Fruit fly (Drosophila melanogaster) whole organism, embryonic: ENCODE measurements around the gene SkpE.

Experiments
- Bdp1 ChIP-seq: fragments of 200-800 bp; sonication (Bioruptor generic); optimal IDR thresholded peaks from 3 replicates; lab custom pipeline; 2016; ENCODE audit warnings: missing biosample characterization, missing genetic modification characterization
- CG10321 ChIP-seq: fragments of 200-800 bp; sonication (Bioruptor generic); IDR thresholded peaks from 2 replicates; pipeline ENCODE4 v1.3.6; 2022; ENCODE audit warnings: missing biosample characterization, missing genetic modification characterization
- CG10462 ChIP-seq: fragments of 200-800 bp; sonication (Bioruptor generic); optimal IDR thresholded peaks from 2 replicates; lab custom pipeline; 2016; ENCODE audit warnings: missing biosample characterization, missing genetic modification characterization
- CG10543 ChIP-seq: fragments of 200-800 bp; sonication (Bioruptor generic); optimal IDR thresholded peaks from 3 replicates; lab custom pipeline; 2017; ENCODE audit warnings: missing biosample characterization, mild to moderate bottlenecking, missing genetic modification characterization, moderate library complexity
- CG11093 ChIP-seq: fragments of 200-800 bp; sonication (Bioruptor generic); IDR thresholded peaks from 3 replicates; pipeline ENCODE4 v1.3.6; 2022; ENCODE audit warnings: missing biosample characterization, missing genetic modification characterization
- CG11560 ChIP-seq: fragments of 200-800 bp; sonication (Bioruptor generic); IDR thresholded peaks from 3 replicates; pipeline ENCODE4 v1.3.6; 2022; ENCODE audit warnings: missing biosample characterization, missing genetic modification characterization
- CG12299 ChIP-seq: fragments of 200-800 bp; sonication (Bioruptor generic); optimal IDR thresholded peaks from 2 replicates; lab custom pipeline; 2018; ENCODE audit warnings: missing biosample characterization, mild to moderate bottlenecking, missing genetic modification characterization
- CG12942 ChIP-seq: fragments of 200-800 bp; sonication (Bioruptor generic); optimal IDR thresholded peaks from 3 replicates; lab custom pipeline; 2016; ENCODE audit warnings: missing biosample characterization, missing genetic modification characterization
- CG13624 ChIP-seq: fragments of 200-800 bp; sonication (Bioruptor generic); optimal IDR thresholded peaks from 2 replicates; lab custom pipeline; 2016; ENCODE audit warnings: missing biosample characterization, missing genetic modification characterization
- CG15011 ChIP-seq: fragments of 200-800 bp; sonication (Bioruptor generic); optimal IDR thresholded peaks from 3 replicates; lab custom pipeline; 2018; ENCODE audit warnings: missing biosample characterization, mild to moderate bottlenecking, missing genetic modification characterization
- CG15269 ChIP-seq: fragments of 200-800 bp; sonication (Bioruptor generic); optimal IDR thresholded peaks from 2 replicates; lab custom pipeline; 2018; ENCODE audit warnings: missing biosample characterization, mild to moderate bottlenecking, missing genetic modification characterization, moderate library complexity
- CG1602 ChIP-seq: fragments of 200-800 bp; sonication (Bioruptor generic); optimal IDR thresholded peaks from 3 replicates; lab custom pipeline; 2016; ENCODE audit warnings: missing biosample characterization, missing genetic modification characterization
- CG16779 ChIP-seq: fragments of 200-800 bp; sonication (Bioruptor generic); IDR thresholded peaks from 2 replicates; pipeline ENCODE4 v1.3.6; 2022; ENCODE audit warnings: missing biosample characterization, missing genetic modification characterization
- CG17361 ChIP-seq: fragments of 200-800 bp; sonication (Bioruptor generic); IDR thresholded peaks from 3 replicates; pipeline ENCODE4 v1.3.6; 2022; ENCODE audit warnings: missing biosample characterization, missing genetic modification characterization
- CG17612 ChIP-seq: fragments of 200-800 bp; sonication (Bioruptor generic); IDR thresholded peaks from 2 replicates; pipeline ENCODE4 v1.3.6; 2022; ENCODE audit warnings: missing biosample characterization, missing genetic modification characterization
- CG18011 ChIP-seq: fragments of 200-800 bp; sonication (Bioruptor generic); optimal IDR thresholded peaks from 2 replicates; lab custom pipeline; 2017; ENCODE audit warnings: missing biosample characterization, missing genetic modification characterization, mild to moderate bottlenecking, moderate library complexity, missing genotype
- CG31365 ChIP-seq: fragments of 200-800 bp; sonication (Bioruptor generic); optimal IDR thresholded peaks from 2 replicates; lab custom pipeline; 2018; ENCODE audit warnings: missing biosample characterization, mild to moderate bottlenecking, missing genetic modification characterization
- CG32532 ChIP-seq: fragments of 200-800 bp; sonication (Bioruptor generic); IDR thresholded peaks from 2 replicates; pipeline ENCODE4 v1.3.6; 2022; ENCODE audit warnings: missing biosample characterization, missing genetic modification characterization
- CG3281 ChIP-seq: fragments of 200-800 bp; sonication (Bioruptor generic); optimal IDR thresholded peaks from 3 replicates; lab custom pipeline; 2017; ENCODE audit warnings: missing biosample characterization, mild to moderate bottlenecking, missing genetic modification characterization
- CG33213 ChIP-seq: fragments of 200-800 bp; sonication (Bioruptor generic); optimal IDR thresholded peaks from 3 replicates; lab custom pipeline; 2016; ENCODE audit warnings: missing biosample characterization, missing genetic modification characterization
- CG3726 ChIP-seq: fragments of 200-800 bp; sonication (Bioruptor generic); IDR thresholded peaks from 3 replicates; pipeline ENCODE4, ENCODE4 v1.3.6; 2022; ENCODE audit warnings: missing biosample characterization, missing genetic modification characterization
- CG4820 ChIP-seq: fragments of 200-800 bp; sonication (Bioruptor generic); optimal IDR thresholded peaks from 3 replicates; lab custom pipeline; 2016; ENCODE audit warnings: missing biosample characterization, missing genetic modification characterization
- CG6689 ChIP-seq: fragments of 200-800 bp; sonication (Bioruptor generic); IDR thresholded peaks from 2 replicates; pipeline ENCODE4 v1.3.6; 2022; ENCODE audit warnings: missing biosample characterization, missing genetic modification characterization
- CG7745 ChIP-seq: fragments of 200-800 bp; sonication (Bioruptor generic); optimal IDR thresholded peaks from 2 replicates; lab custom pipeline; 2018; ENCODE audit warnings: missing biosample characterization, mild to moderate bottlenecking, missing genetic modification characterization, moderate library complexity
- CG7786 ChIP-seq: fragments of 200-800 bp; sonication (Bioruptor generic); optimal IDR thresholded peaks from 2 replicates; lab custom pipeline; 2016; ENCODE audit warnings: missing biosample characterization, missing genetic modification characterization
- CG7987 ChIP-seq: fragments of 200-800 bp; sonication (Bioruptor generic); optimal IDR thresholded peaks from 2 replicates; lab custom pipeline; 2018; ENCODE audit warnings: missing biosample characterization, mild to moderate bottlenecking, missing genetic modification characterization, moderate library complexity
- CG9797 ChIP-seq: fragments of 200-800 bp; sonication (Bioruptor generic); optimal IDR thresholded peaks from 3 replicates; lab custom pipeline; 2018; ENCODE audit warnings: missing biosample characterization, mild to moderate bottlenecking, missing genetic modification characterization
- CG9876 ChIP-seq: fragments of 200-800 bp; sonication (Bioruptor generic); optimal IDR thresholded peaks from 2 replicates; lab custom pipeline; 2016; ENCODE audit warnings: missing biosample characterization, missing genetic modification characterization
- D19A ChIP-seq: fragments of 200-800 bp; optimal IDR thresholded peaks from 3 replicates; lab custom pipeline; 2019; ENCODE audit warnings: missing biosample characterization, mild to moderate bottlenecking, missing genetic modification characterization, moderate library complexity
- Dek ChIP-seq: fragments of 200-800 bp; sonication (Bioruptor generic); optimal IDR thresholded peaks from 3 replicates; lab custom pipeline; 2019; ENCODE audit warnings: missing biosample characterization, mild to moderate bottlenecking, missing genetic modification characterization, moderate library complexity
- Fer3 ChIP-seq: fragments of 200-800 bp; sonication (Bioruptor generic); optimal IDR thresholded peaks from 2 replicates; lab custom pipeline; 2018; ENCODE audit warnings: missing biosample characterization, mild to moderate bottlenecking, missing genetic modification characterization, moderate library complexity
- HLH3B ChIP-seq: fragments of 200-800 bp; sonication (Bioruptor generic); IDR thresholded peaks from 2 replicates; pipeline ENCODE4 v1.3.6; 2022; ENCODE audit warnings: missing biosample characterization, missing genetic modification characterization
- HLH54F ChIP-seq: fragments of 200-800 bp; sonication (Bioruptor generic); optimal IDR thresholded peaks from 3 replicates; lab custom pipeline; 2016; ENCODE audit warnings: missing biosample characterization, missing genetic modification characterization
- Max ChIP-seq: fragments of 200-800 bp; sonication (Bioruptor generic); optimal IDR thresholded peaks from 2 replicates; lab custom pipeline; 2016; ENCODE audit warnings: missing biosample characterization, mild to moderate bottlenecking, missing genetic modification characterization
- Neu2 ChIP-seq: fragments of 200-800 bp; sonication (Bioruptor generic); optimal IDR thresholded peaks from 3 replicates; lab custom pipeline; 2016; ENCODE audit warnings: missing biosample characterization, missing genetic modification characterization, borderline replicate concordance
- ab ChIP-seq: fragments of 200-800 bp; sonication (Bioruptor generic); optimal IDR thresholded peaks from 2 replicates; lab custom pipeline; 2016; ENCODE audit warnings: missing biosample characterization, missing genetic modification characterization
- ase ChIP-seq: fragments of 200-800 bp; sonication (Bioruptor generic); IDR thresholded peaks from 3 replicates; pipeline ENCODE4 v1.3.6; 2022; ENCODE audit warnings: missing biosample characterization, missing genetic modification characterization
- br ChIP-seq: fragments of >200 bp; optimal IDR thresholded peaks from 2 replicates; lab custom pipeline; 2017
- caup ChIP-seq: fragments of 200-800 bp; sonication (Bioruptor generic); optimal IDR thresholded peaks from 3 replicates; lab custom pipeline; 2017; ENCODE audit warnings: missing biosample characterization, mild to moderate bottlenecking, missing genetic modification characterization, moderate library complexity; ENCODE audit not compliant: severe bottlenecking
- ems ChIP-seq: fragments of 200-800 bp; sonication (Bioruptor generic); optimal IDR thresholded peaks from 3 replicates; lab custom pipeline; 2016; ENCODE audit warnings: missing biosample characterization, missing genetic modification characterization
- hbn ChIP-seq: fragments of 200-800 bp; sonication (Bioruptor generic); IDR thresholded peaks from 2 replicates; pipeline ENCODE4 v1.3.6; 2022; ENCODE audit warnings: missing biosample characterization, missing genetic modification characterization; ENCODE audit not compliant: partially characterized antibody
- mirr ChIP-seq: fragments of 200-800 bp; sonication (Bioruptor generic); optimal IDR thresholded peaks from 3 replicates; lab custom pipeline; 2018; ENCODE audit warnings: missing biosample characterization, mild to moderate bottlenecking, missing genetic modification characterization
- nerfin-1 ChIP-seq: fragments of 200-800 bp; sonication (Bioruptor generic); optimal IDR thresholded peaks from 3 replicates; lab custom pipeline; 2019; ENCODE audit warnings: missing biosample characterization, mild to moderate bottlenecking, missing genetic modification characterization, moderate library complexity
- nom ChIP-seq: fragments of 200-800 bp; sonication (Bioruptor generic); optimal IDR thresholded peaks from 2 replicates; lab custom pipeline; 2017; ENCODE audit warnings: missing biosample characterization, missing genetic modification characterization, mild to moderate bottlenecking, moderate library complexity, missing genetic modification reagents
- run ChIP-seq: fragments of 200-800 bp; sonication (Bioruptor generic); optimal IDR thresholded peaks from 3 replicates; lab custom pipeline; 2018; ENCODE audit warnings: missing biosample characterization, mild to moderate bottlenecking, missing genetic modification characterization
- sc ChIP-seq, 3 experiments: fragments of >200 bp in 2 of 3; fragments of 200-800 bp in 1 of 3; sonication (Bioruptor generic) in 1 of 3; optimal IDR thresholded peaks; 2 replicates in 2 of 3; 3 replicates in 1 of 3; lab custom pipeline; 2017; ENCODE audit warnings: mild to moderate bottlenecking in 1 of 3, missing biosample characterization in 1 of 3, missing genetic modification characterization in 1 of 3, missing genetic modification reagents in 1 of 3
- sd ChIP-seq: fragments of 200-800 bp; sonication (Bioruptor generic); optimal IDR thresholded peaks from 3 replicates; lab custom pipeline; 2018; ENCODE audit warnings: missing biosample characterization, mild to moderate bottlenecking, missing genetic modification characterization, moderate library complexity
- unpg ChIP-seq: fragments of 200-800 bp; sonication (Bioruptor generic); optimal IDR thresholded peaks from 3 replicates; lab custom pipeline; 2018; ENCODE audit warnings: missing biosample characterization, mild to moderate bottlenecking, missing genetic modification characterization, moderate library complexity
- zfh2 ChIP-seq: fragments of 200-800 bp; sonication (Bioruptor generic); optimal IDR thresholded peaks from 2 replicates; lab custom pipeline; 2016; ENCODE audit warnings: missing biosample characterization, missing genetic modification characterization

SkpE gene

DNA sequence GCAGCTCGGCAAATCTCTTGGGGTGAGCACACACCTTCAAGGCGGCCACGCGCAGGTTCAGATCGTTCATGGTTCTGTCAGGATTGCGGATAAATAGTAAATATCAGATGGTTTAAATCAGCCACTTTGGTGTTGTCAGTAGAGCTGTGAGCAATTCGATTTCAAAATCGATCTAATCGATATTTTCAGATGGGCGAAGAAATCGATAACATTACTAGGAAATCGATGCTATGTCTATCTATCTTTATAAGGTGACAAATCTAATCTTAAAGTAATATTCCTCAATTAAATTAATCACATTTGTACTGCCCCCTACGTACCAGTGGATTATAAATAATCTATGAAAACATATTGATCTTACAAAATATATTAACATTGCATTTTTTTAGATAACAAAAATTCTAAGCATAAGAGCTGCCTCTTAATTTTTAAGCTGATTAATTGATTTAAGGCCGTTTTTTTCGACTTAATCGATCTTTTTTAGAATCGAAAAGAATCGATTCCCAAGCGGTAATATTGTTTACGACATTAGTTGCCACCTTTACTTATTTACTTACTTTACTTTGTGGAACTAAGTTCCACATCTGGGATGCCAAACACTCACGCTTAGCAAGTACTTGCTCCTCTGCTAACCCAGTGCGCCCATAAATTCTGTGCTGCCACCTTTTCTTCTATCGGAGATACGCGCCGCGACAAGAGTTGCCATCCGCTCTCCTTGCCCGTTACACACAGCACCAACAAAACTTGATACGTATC is 41.7 kb upstream of the SkpE start, which contains the start of gene THADA (continued):
- TF ChIP-seq HLH54F (GFP tag; lab: Kevin White, UChicago) (peak; percentile 31), CG10543 (GFP tag; lab: Kevin White, UChicago) (peak; percentile 53), unpg (no peak), Bdp1 (GFP tag; lab: Kevin White, UChicago) (no peak), CG3281 (GFP tag; lab: Kevin White, UChicago) (no peak), CG10462 (GFP tag; lab: Kevin White, UChicago) (no peak), CG11093 (no peak), Max (GFP tag; lab: Kevin White, UChicago) (peak; percentile 59), CG7786 (GFP tag; lab: Kevin White, UChicago) (no peak), CG18011 (GFP tag; lab: Kevin White, UChicago) (no peak), CG16779 (GFP tag; lab: Robert Waterston, UW) (0 out of 2 replicates have a peak, but pooled peaks have one; percentile 7), Dek (tag; lab: Kevin White, UChicago) (peak; percentile 39), Neu2 (GFP tag; lab: Kevin White, UChicago) (no peak), nom (GFP tag; lab: Kevin White, UChicago) (no peak), CG1602 (GFP tag; lab: Kevin White, UChicago) (peak; percentile 25), HLH3B (GFP tag; lab: Robert Waterston, UW) (no peak), CG12299 (peak; percentile 4), CG17612 (GFP tag; lab: Robert Waterston, UW) (peak; percentile 13; the same call in 1 of the 2 replicates), mirr (peak; percentile 27), CG33213 (peak; percentile 69), sd (no peak), CG9797 (GFP tag; lab: Kevin White, UChicago) (peak; percentile 54), ems (no peak), CG15011 (GFP tag; lab: Kevin White, UChicago) (no peak), CG32532 (GFP tag; lab: Robert Waterston, UW) (no peak; the same call in 1 of the 2 replicates), CG31365 (tag; lab: Kevin White, UChicago) (no peak), br (no peak), zfh2 (GFP tag; lab: Kevin White, UChicago) (peak; percentile 41), CG3726 (GFP tag; lab: Robert Waterston, UW) (no peak), CG13624 (GFP tag; lab: Kevin White, UChicago) (peak; percentile 27), CG15269 (tag; lab: Kevin White, UChicago) (no peak), caup (GFP tag; lab: Kevin White, UChicago) (no peak), D19A (tag; lab: Kevin White, UChicago) (no peak), CG10321 (no peak), ase (GFP tag; lab: Robert Waterston, UW) (no peak), CG12942 (GFP tag; lab: Kevin White, UChicago) (no peak), CG6689 (GFP tag; lab: Robert Waterston, UW) (peak; percentile 91), CG11560 (tag; lab: Robert Waterston, UW) (peak; percentile 33; the same call in 1 of the 3 replicates), CG7987 (GFP tag; lab: Kevin White, UChicago) (no peak), CG17361 (GFP tag; lab: Robert Waterston, UW) (no peak; the same call in 2 of the 3 replicates), nerfin-1 (tag; lab: Kevin White, UChicago) (no peak), sc (optimal IDR thresholded peaks at IDR 0.05; lab: Kevin White, UChicago) (no peak), sc (GFP tag; optimal IDR thresholded peaks at IDR 0.05; lab: Kevin White, UChicago) (no peak), Fer3 (tag; lab: Kevin White, UChicago) (peak; percentile 46), run (tag; lab: Kevin White, UChicago) (no peak), ab (GFP tag; lab: Kevin White, UChicago) (no peak), hbn (GFP tag; lab: Robert Waterston, UW) (peak; percentile 92), CG9876 (GFP tag; lab: Kevin White, UChicago) (no peak), CG4820 (no peak), CG7745 (tag; lab: Kevin White, UChicago) (no peak)
